Worm (Caenorhabditis elegans) whole organism, mixed stage, embryonic: Measurements from ENCODE around the gene dgn-2.

ENCODE experiments used
- blmp-1 ChIP-seq: fragments of 150-350 bp; optimal IDR thresholded peaks from 2 replicates; lab custom pipeline; 2014; ENCODE audit warnings: missing biosample characterization, missing genetic modification characterization
- nhr-28 ChIP-seq: fragments of 150-350 bp; optimal IDR thresholded peaks from 2 replicates; lab custom pipeline; 2014; ENCODE audit warnings: missing biosample characterization, missing genetic modification characterization
- snpc-4 ChIP-seq: fragments of 150-350 bp; optimal IDR thresholded peaks from 2 replicates; lab custom pipeline; 2014; ENCODE audit warnings: missing biosample characterization, missing genetic modification characterization

ce11 chrX:1379391-1379790 is 12.1 kb upstream of the dgn-2 start:
- TF ChIP-seq blmp-1 (tag; lab: Kevin White, UChicago): no peak
- no peak for TF ChIP-seq snpc-4 (tag; lab: Kevin White, UChicago)
- TF ChIP-seq nhr-28 (tag; lab: Kevin White, UChicago): no peak
